In the genomic region with DNA sequence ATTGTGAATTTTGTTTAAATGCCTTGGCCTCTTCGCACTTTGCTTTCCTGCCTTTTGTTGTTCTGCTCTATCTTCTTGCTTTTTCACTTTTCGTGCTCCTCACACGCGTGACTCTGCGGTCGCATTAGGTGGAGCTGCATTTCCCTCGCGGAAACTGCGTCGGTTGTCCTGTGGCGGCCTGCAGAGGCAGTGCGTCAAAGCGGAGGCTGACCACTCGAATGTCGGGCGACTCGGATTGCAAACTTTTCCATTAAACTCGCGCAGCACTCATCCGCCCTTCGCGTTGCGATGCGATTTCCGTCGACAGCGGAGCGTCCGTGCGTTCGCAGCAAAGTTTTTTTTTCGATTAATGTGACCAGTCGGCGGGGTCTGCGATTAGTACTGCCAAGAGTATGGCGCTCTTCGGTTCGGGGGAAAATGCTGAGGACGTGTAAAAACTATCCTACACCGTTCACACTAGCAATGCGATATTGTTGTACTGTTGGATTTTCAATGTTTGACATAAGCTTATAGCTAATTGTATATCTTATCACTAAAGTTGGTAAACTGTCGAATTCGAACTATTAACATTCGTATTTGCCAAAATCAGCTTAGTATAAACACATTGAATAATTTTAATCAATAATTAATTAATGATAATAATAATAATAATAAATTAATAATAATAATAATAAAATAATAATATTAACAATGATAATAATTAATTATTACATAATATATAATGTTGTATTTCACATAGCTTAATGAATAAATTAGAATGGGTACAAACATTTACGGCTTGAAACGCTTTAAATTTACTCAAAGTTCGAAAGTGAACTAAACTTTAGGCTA, we compare ENCODE assay signal across 1 fruit fly cellular context.
TF ChIP-seq lines count a peak whose summit lies in the region.

Gene CG6051, minus strand, starts transcription at position 385 of the 831 bp plus-strand sequence.

TF ChIP-seq in whole organism, embryonic, 481 proteins besides CTCF, POLR2A, EP300 and RAD21 (continued from another document):
- TF ChIP-seq ato (GFP tag; IDR thresholded peaks at IDR 0.05; lab: Robert Waterston, UW; ENCODE audit: partially characterized antibody) = no peak
- no peak for TF ChIP-seq chinmo (GFP tag; IDR thresholded peaks at IDR 0.05; lab: Robert Waterston, UW; ENCODE audit: partially characterized antibody)
- TF ChIP-seq kay (GFP tag; optimal IDR thresholded peaks at IDR 0.05; lab: Kevin White, UChicago) = peak; percentile 13
- TF ChIP-seq CG11695 (GFP tag; IDR thresholded peaks at IDR 0.05; lab: Robert Waterston, UW) = no peak
- no peak for TF ChIP-seq CG8388 (GFP tag; optimal IDR thresholded peaks at IDR 0.05; lab: Kevin White, UChicago)
- no peak for TF ChIP-seq CG4360 (GFP tag; IDR thresholded peaks at IDR 0.05; lab: Robert Waterston, UW)
- TF ChIP-seq scrt (GFP tag; optimal IDR thresholded peaks at IDR 0.05; lab: Kevin White, UChicago) = peak; percentile 5
- no peak for TF ChIP-seq Dll (GFP tag; IDR thresholded peaks at IDR 0.05; lab: Robert Waterston, UW; ENCODE audit: partially characterized antibody)
- no peak for TF ChIP-seq CG16779 (GFP tag; IDR thresholded peaks at IDR 0.05; lab: Robert Waterston, UW)
- peak; percentile 43 for TF ChIP-seq Dip3 (GFP tag; optimal IDR thresholded peaks at IDR 0.05; lab: Kevin White, UChicago)
- TF ChIP-seq Bteb2 (GFP tag; optimal IDR thresholded peaks at IDR 0.05; lab: Kevin White, UChicago) = no peak
- no peak for TF ChIP-seq E2f1 (GFP tag; IDR thresholded peaks at IDR 0.05; lab: Robert Waterston, UW)
- TF ChIP-seq E2f2 (GFP tag; IDR thresholded peaks at IDR 0.05; lab: Robert Waterston, UW) = no peak
- peak; percentile 55 for TF ChIP-seq CG12071 (GFP tag; optimal IDR thresholded peaks at IDR 0.05; lab: Kevin White, UChicago)
- peak; percentile 48 for TF ChIP-seq pfk (GFP tag; optimal IDR thresholded peaks at IDR 0.05; lab: Kevin White, UChicago)
- peak; percentile 44 for TF ChIP-seq CG9437 (GFP tag; optimal IDR thresholded peaks at IDR 0.05; lab: Kevin White, UChicago)
- no peak for TF ChIP-seq salm (tag; optimal IDR thresholded peaks at IDR 0.05; lab: Kevin White, UChicago)
- no peak for TF ChIP-seq CG32767 (GFP tag; IDR thresholded peaks at IDR 0.05; lab: Robert Waterston, UW)
- peak; percentile 38 for TF ChIP-seq CG7786 (GFP tag; optimal IDR thresholded peaks at IDR 0.05; lab: Kevin White, UChicago)
- no peak for TF ChIP-seq Lpt (GFP tag; optimal IDR thresholded peaks at IDR 0.05; lab: Kevin White, UChicago)
- peak; percentile 39 for TF ChIP-seq gcm (GFP tag; optimal IDR thresholded peaks at IDR 0.05; lab: Kevin White, UChicago)
- no peak for TF ChIP-seq CG6254 (GFP tag; optimal IDR thresholded peaks at IDR 0.05; lab: Kevin White, UChicago)
- TF ChIP-seq Spps (tag; optimal IDR thresholded peaks at IDR 0.05; lab: Kevin White, UChicago) = no peak
- peak; percentile 70 for TF ChIP-seq Fer1 (GFP tag; optimal IDR thresholded peaks at IDR 0.05; lab: Kevin White, UChicago)
- peak; percentile 46 for TF ChIP-seq sug (tag; optimal IDR thresholded peaks at IDR 0.05; lab: Kevin White, UChicago)
- TF ChIP-seq B-H2 (GFP tag; optimal IDR thresholded peaks at IDR 0.05; lab: Kevin White, UChicago) = peak; percentile 49
- peak; percentile 81 for TF ChIP-seq D (optimal IDR thresholded peaks at IDR 0.05; lab: Kevin White, UChicago)
- no peak for TF ChIP-seq D (GFP tag; optimal IDR thresholded peaks at IDR 0.05; lab: Kevin White, UChicago)
- peak; percentile 71 for TF ChIP-seq ind (GFP tag; optimal IDR thresholded peaks at IDR 0.05; lab: Kevin White, UChicago)
- TF ChIP-seq tio (GFP tag; optimal IDR thresholded peaks at IDR 0.05; lab: Kevin White, UChicago) = no peak
- TF ChIP-seq sisA (GFP tag; IDR thresholded peaks at IDR 0.05; lab: Robert Waterston, UW) = no peak
- TF ChIP-seq pnt (GFP tag; optimal IDR thresholded peaks at IDR 0.05; lab: Kevin White, UChicago) = peak; percentile 23
- no peak for TF ChIP-seq ham (GFP tag; IDR thresholded peaks at IDR 0.05; lab: Robert Waterston, UW)
- TF ChIP-seq CG11247 (GFP tag; IDR thresholded peaks at IDR 0.05; lab: Robert Waterston, UW) = no peak
- TF ChIP-seq Sox102F (GFP tag; optimal IDR thresholded peaks at IDR 0.05; lab: Kevin White, UChicago) = peak; percentile 57
- TF ChIP-seq CG3281 (GFP tag; optimal IDR thresholded peaks at IDR 0.05; lab: Kevin White, UChicago) = peak; percentile 57
- no peak for TF ChIP-seq CG10274 (GFP tag; optimal IDR thresholded peaks at IDR 0.05; lab: Kevin White, UChicago)
- peak; percentile 13 for TF ChIP-seq CG12942 (GFP tag; optimal IDR thresholded peaks at IDR 0.05; lab: Kevin White, UChicago)
- peak; percentile 63 for TF ChIP-seq CoRest (tag; optimal IDR thresholded peaks at IDR 0.05; lab: Kevin White, UChicago)
- TF ChIP-seq tin (GFP tag; optimal IDR thresholded peaks at IDR 0.05; lab: Kevin White, UChicago) = peak; percentile 21
- no peak for TF ChIP-seq toy (GFP tag; IDR thresholded peaks at IDR 0.05; lab: Robert Waterston, UW)
- peak; percentile 56 for TF ChIP-seq Abd-B (GFP tag; optimal IDR thresholded peaks at IDR 0.05; lab: Kevin White, UChicago)
- peak; percentile 55 for TF ChIP-seq CG16863 (GFP tag; optimal IDR thresholded peaks at IDR 0.05; lab: Kevin White, UChicago)
- TF ChIP-seq CG4820 (GFP tag; optimal IDR thresholded peaks at IDR 0.05; lab: Kevin White, UChicago) = no peak
- peak; percentile 66 for TF ChIP-seq NfI (GFP tag; optimal IDR thresholded peaks at IDR 0.05; lab: Kevin White, UChicago)
- TF ChIP-seq CG1792 (GFP tag; optimal IDR thresholded peaks at IDR 0.05; lab: Kevin White, UChicago) = no peak
- no peak for TF ChIP-seq tna (GFP tag; IDR thresholded peaks at IDR 0.05; lab: Robert Waterston, UW; ENCODE audit: partially characterized antibody)
- peak; percentile 72 for TF ChIP-seq phol (tag; optimal IDR thresholded peaks at IDR 0.05; lab: Kevin White, UChicago)
- TF ChIP-seq CG5180 (GFP tag; optimal IDR thresholded peaks at IDR 0.05; lab: Kevin White, UChicago) = no peak
- TF ChIP-seq Oaz (GFP tag; IDR thresholded peaks at IDR 0.05; lab: Robert Waterston, UW) = no peak
- no peak for TF ChIP-seq maf-S (GFP tag; optimal IDR thresholded peaks at IDR 0.05; lab: Kevin White, UChicago)
- TF ChIP-seq CG11398 (GFP tag; optimal IDR thresholded peaks at IDR 0.05; lab: Kevin White, UChicago) = peak; percentile 35
- peak; percentile 40 for TF ChIP-seq tup (GFP tag; optimal IDR thresholded peaks at IDR 0.05; lab: Kevin White, UChicago)
- no peak for TF ChIP-seq CG12236 (GFP tag; optimal IDR thresholded peaks at IDR 0.05; lab: Kevin White, UChicago)
- TF ChIP-seq CG17612 (GFP tag; IDR thresholded peaks at IDR 0.05; lab: Robert Waterston, UW) = no peak
- TF ChIP-seq Taf1 (GFP tag; IDR thresholded peaks at IDR 0.05; lab: Robert Waterston, UW) = no peak
- peak; percentile 54 for TF ChIP-seq BtbVII (GFP tag; optimal IDR thresholded peaks at IDR 0.05; lab: Kevin White, UChicago)
- TF ChIP-seq CG34422 (GFP tag; IDR thresholded peaks at IDR 0.05; lab: Robert Waterston, UW) = no peak
